Worm (Caenorhabditis elegans) whole organism, L4 larva: Measurements from ENCODE around the gene K08H2.10.
A peak's percentile ranks its signal among the peaks of the same experiment; 100 is the strongest.

ENCODE experiments used
- D1046.2 ChIP-seq: fragments of 200-800 bp; sonication (Bioruptor generic); IDR thresholded peaks from 2 replicates; pipeline ENCODE4 v1.3.6; 2022; ENCODE audit warnings: missing genetic modification characterization, missing compliant biosample characterization
- F10B5.3 ChIP-seq: sonication (generic microtip); optimal IDR thresholded peaks from 2 replicates; lab custom pipeline; 2016; ENCODE audit warnings: mild to moderate bottlenecking, missing genetic modification characterization, missing compliant biosample characterization
- F44E2.7 ChIP-seq: fragments of 200-800 bp; sonication (Bioruptor generic); IDR thresholded peaks from 2 replicates; pipeline ENCODE4 v2.1.2; 2022; ENCODE audit warnings: missing genetic modification characterization, missing compliant biosample characterization
- T20F7.1 ChIP-seq: fragments of 200-800 bp; sonication (Bioruptor generic); optimal IDR thresholded peaks from 2 replicates; lab custom pipeline; 2018; ENCODE audit warnings: mild to moderate bottlenecking, missing genetic modification characterization, missing compliant biosample characterization
- Y105C5A.15 ChIP-seq: fragments of 200-800 bp; sonication (Bioruptor generic); IDR thresholded peaks from 2 replicates; pipeline ENCODE4 v1.3.6; 2022; ENCODE audit warnings: missing genetic modification characterization, missing compliant biosample characterization
- Y48G9A.11 ChIP-seq: fragments of 200-800 bp; sonication (Bioruptor generic); IDR thresholded peaks from 2 replicates; pipeline ENCODE4 v1.3.6; 2022; ENCODE audit warnings: missing genetic modification reagents, missing genetic modification characterization, missing compliant biosample characterization
- Y5F2A.4 ChIP-seq: fragments of 200-800 bp; sonication (Bioruptor generic); optimal IDR thresholded peaks from 2 replicates; lab custom pipeline; 2018; ENCODE audit warnings: mild to moderate bottlenecking, missing genetic modification characterization, missing compliant biosample characterization
- Y75B8A.6 ChIP-seq: fragments of 200-800 bp; sonication (Bioruptor generic); IDR thresholded peaks from 2 replicates; pipeline ENCODE4 v1.3.6; 2022; ENCODE audit warnings: missing genetic modification reagents, missing genetic modification characterization, missing compliant biosample characterization
- ZK546.5 ChIP-seq, 2 experiments: sonication (generic microtip); optimal IDR thresholded peaks; 2 replicates each; lab custom pipeline; 2017; ENCODE audit warnings: missing biosample characterization in 2 of 2, missing genetic modification characterization in 2 of 2
- aly-2 ChIP-seq: sonication (generic microtip); optimal IDR thresholded peaks from 2 replicates; lab custom pipeline; 2018; ENCODE audit warnings: missing biosample characterization, missing genetic modification characterization
- ama-1 ChIP-seq: fragments of 150-350 bp; optimal IDR thresholded peaks from 2 replicates; lab custom pipeline; 2014; ENCODE audit warnings: inconsistent platforms, mixed read lengths
- arid-1 ChIP-seq: fragments of 200-800 bp; sonication (Bioruptor generic); conservative IDR thresholded peaks from 2 replicates; pipeline ENCODE4 v1.3.6; 2022; ENCODE audit warnings: missing genetic modification reagents, missing genetic modification characterization, missing compliant biosample characterization
- ceh-32 ChIP-seq: sonication (generic microtip); optimal IDR thresholded peaks from 2 replicates; lab custom pipeline; 2016; ENCODE audit warnings: mild to moderate bottlenecking, missing genetic modification characterization, missing compliant biosample characterization; ENCODE audit not compliant: poor library complexity
- ceh-82 ChIP-seq: sonication (generic microtip); optimal IDR thresholded peaks from 2 replicates; lab custom pipeline; 2017; ENCODE audit warnings: missing biosample characterization, missing genetic modification characterization
- daf-12 ChIP-seq: fragments of 150-350 bp; optimal IDR thresholded peaks from 2 replicates; lab custom pipeline; 2014; ENCODE audit warnings: missing biosample characterization, missing genetic modification reagents, missing genetic modification characterization
- dmd-6 ChIP-seq: fragments of 200-800 bp; sonication (Bioruptor generic); IDR thresholded peaks from 2 replicates; pipeline ENCODE4 v1.3.6; 2022; ENCODE audit warnings: missing genetic modification reagents, missing genetic modification characterization, missing compliant biosample characterization
- dmd-8 ChIP-seq: fragments of 200-800 bp; sonication (Bioruptor generic); IDR thresholded peaks from 2 replicates; pipeline ENCODE4 v1.3.6; 2022; ENCODE audit warnings: missing genetic modification characterization, missing compliant biosample characterization
- dmd-9 ChIP-seq: fragments of 200-800 bp; sonication (Bioruptor generic); IDR thresholded peaks from 2 replicates; pipeline ENCODE4 v1.3.6; 2022; ENCODE audit warnings: missing genetic modification reagents, missing genetic modification characterization, missing compliant biosample characterization
- fkh-10 ChIP-seq: fragments of 150-350 bp; optimal IDR thresholded peaks from 2 replicates; lab custom pipeline; 2014; ENCODE audit warnings: missing biosample characterization, missing genetic modification reagents, missing genetic modification characterization
- fos-1 ChIP-seq: fragments of 150-350 bp; optimal IDR thresholded peaks from 2 replicates; lab custom pipeline; 2014; ENCODE audit warnings: missing biosample characterization, missing genetic modification characterization
- gei-8 ChIP-seq: fragments of 200-800 bp; sonication (Bioruptor generic); optimal IDR thresholded peaks from 2 replicates; lab custom pipeline; 2018; ENCODE audit warnings: mild to moderate bottlenecking, missing genetic modification characterization, missing compliant biosample characterization
- hif-1 ChIP-seq, 2 experiments: sonication (generic microtip); optimal IDR thresholded peaks; 2 replicates each; lab custom pipeline; 2016 to 2017; ENCODE audit warnings: missing compliant biosample characterization in 2 of 2, missing genetic modification characterization in 2 of 2, missing genetic modification reagents in 2 of 2, missing genotype in 2 of 2, mild to moderate bottlenecking in 1 of 2
- hmg-1.1 ChIP-seq: fragments of 200-800 bp; sonication (Bioruptor generic); IDR thresholded peaks from 2 replicates; pipeline ENCODE4 v1.3.6; 2022; ENCODE audit warnings: missing genetic modification reagents, missing genetic modification characterization, missing compliant biosample characterization
- jun-1 ChIP-seq: fragments of 150-350 bp; optimal IDR thresholded peaks from 2 replicates; lab custom pipeline; 2014; ENCODE audit warnings: missing biosample characterization, missing genetic modification reagents, missing genetic modification characterization
- lin-1 ChIP-seq: fragments of 200-800 bp; sonication (Bioruptor generic); IDR thresholded peaks from 2 replicates; pipeline ENCODE4 v1.3.6; 2022; ENCODE audit warnings: missing genetic modification reagents, missing genetic modification characterization, missing compliant biosample characterization
- lin-38 ChIP-seq: fragments of 200-800 bp; sonication (Bioruptor generic); IDR thresholded peaks from 2 replicates; pipeline ENCODE4 v1.3.6; 2022; ENCODE audit warnings: missing genetic modification reagents, missing genetic modification characterization, missing compliant biosample characterization
- lir-3 ChIP-seq: sonication (generic microtip); optimal IDR thresholded peaks from 2 replicates; lab custom pipeline; 2016; ENCODE audit warnings: mild to moderate bottlenecking, missing genetic modification characterization, missing compliant biosample characterization
- lsy-2 ChIP-seq, 2 experiments: fragments of 150-350 bp in 1 of 2; sonication (generic microtip) in 1 of 2; optimal IDR thresholded peaks; 2 replicates each; lab custom pipeline; 2014 to 2017; ENCODE audit warnings: missing biosample characterization in 2 of 2, missing genetic modification characterization in 2 of 2
- madf-5 ChIP-seq, 2 experiments: fragments of 200-800 bp; sonication (Bioruptor generic); IDR thresholded peaks; 2 replicates each; pipeline ENCODE4 v1.3.6; 2022; ENCODE audit warnings: missing compliant biosample characterization in 2 of 2, missing genetic modification characterization in 2 of 2
- mdt-29 ChIP-seq: fragments of 200-800 bp; sonication (Bioruptor generic); IDR thresholded peaks from 2 replicates; pipeline ENCODE4 v1.3.6; 2022; ENCODE audit warnings: missing genetic modification reagents, missing genetic modification characterization, missing compliant biosample characterization
- mep-1 ChIP-seq: fragments of 150-350 bp; sonication (generic microtip); optimal IDR thresholded peaks from 3 replicates; lab custom pipeline; 2014; ENCODE audit warnings: missing biosample characterization, missing genetic modification characterization
- mxl-2 ChIP-seq: fragments of 200-800 bp; sonication (Bioruptor generic); conservative IDR thresholded peaks from 2 replicates; pipeline ENCODE4 v1.3.6; 2022; ENCODE audit warnings: missing genetic modification reagents, missing genetic modification characterization, missing compliant biosample characterization
- mxl-3 ChIP-seq: fragments of 200-800 bp; sonication (Bioruptor generic); optimal IDR thresholded peaks from 2 replicates; lab custom pipeline; 2018; ENCODE audit warnings: mild to moderate bottlenecking, missing genetic modification characterization, missing compliant biosample characterization
- nhr-111 ChIP-seq: fragments of 200-800 bp; sonication (Bioruptor generic); optimal IDR thresholded peaks from 2 replicates; lab custom pipeline; 2018; ENCODE audit warnings: mild to moderate bottlenecking, missing genetic modification characterization, missing compliant biosample characterization
- nhr-237 ChIP-seq: sonication (generic microtip); optimal IDR thresholded peaks from 2 replicates; lab custom pipeline; 2017; ENCODE audit warnings: missing biosample characterization, missing genetic modification characterization
- nhr-28 ChIP-seq: fragments of 150-350 bp; optimal IDR thresholded peaks from 2 replicates; lab custom pipeline; 2014; ENCODE audit warnings: missing biosample characterization, missing genetic modification characterization
- nhr-41 ChIP-seq: fragments of 200-800 bp; sonication (Bioruptor generic); IDR thresholded peaks from 2 replicates; pipeline ENCODE4 v1.3.6; 2022; ENCODE audit warnings: missing genetic modification reagents, missing genetic modification characterization, missing compliant biosample characterization
- nhr-48 ChIP-seq: sonication (generic microtip); optimal IDR thresholded peaks from 2 replicates; lab custom pipeline; 2016; ENCODE audit warnings: mild to moderate bottlenecking, missing genetic modification characterization, missing compliant biosample characterization
- nhr-76 ChIP-seq: fragments of 150-350 bp; optimal IDR thresholded peaks from 2 replicates; lab custom pipeline; 2014; ENCODE audit warnings: missing biosample characterization, missing genetic modification characterization
- nhr-77 ChIP-seq: fragments of 150-350 bp; optimal IDR thresholded peaks from 2 replicates; lab custom pipeline; 2014; ENCODE audit warnings: missing biosample characterization, missing genetic modification characterization
- pqm-1 ChIP-seq: sonication (generic microtip); optimal IDR thresholded peaks from 2 replicates; lab custom pipeline; 2017; ENCODE audit warnings: missing biosample characterization, missing genetic modification characterization
- rbr-2 ChIP-seq: sonication (generic microtip); optimal IDR thresholded peaks from 2 replicates; lab custom pipeline; 2016; ENCODE audit warnings: missing genotype, missing genetic modification characterization, missing compliant biosample characterization
- saeg-2 ChIP-seq: fragments of 200-800 bp; sonication (Bioruptor generic); IDR thresholded peaks from 2 replicates; pipeline ENCODE4 v1.3.6; 2022; ENCODE audit warnings: missing genetic modification reagents, missing genetic modification characterization, missing compliant biosample characterization
- sdz-12 ChIP-seq: fragments of 200-800 bp; sonication (Bioruptor generic); optimal IDR thresholded peaks from 2 replicates; lab custom pipeline; 2018; ENCODE audit warnings: mild to moderate bottlenecking, missing genetic modification characterization, missing compliant biosample characterization
- set-16 ChIP-seq: fragments of 200-800 bp; sonication (Bioruptor generic); IDR thresholded peaks from 2 replicates; pipeline ENCODE4 v1.3.6; 2022; ENCODE audit warnings: missing genetic modification reagents, missing genetic modification characterization, missing compliant biosample characterization
- skn-1 ChIP-seq: fragments of 150-350 bp; optimal IDR thresholded peaks from 2 replicates; lab custom pipeline; 2014; ENCODE audit warnings: missing biosample characterization, missing genetic modification characterization
- snpc-1.2 ChIP-seq: fragments of 200-800 bp; sonication (Bioruptor generic); IDR thresholded peaks from 2 replicates; pipeline ENCODE4 v1.3.6; 2022; ENCODE audit warnings: missing genetic modification reagents, missing genetic modification characterization, missing compliant biosample characterization
- snpc-4 ChIP-seq: fragments of 150-350 bp; optimal IDR thresholded peaks from 2 replicates; lab custom pipeline; 2014; ENCODE audit warnings: missing biosample characterization, missing genetic modification characterization
- unc-62 ChIP-seq, 3 experiments: fragments of 150-350 bp in 1 of 3; sonication (generic microtip); optimal IDR thresholded peaks in 2 of 3; peaks in 1 of 3; 1 replicate in 1 of 3; 2 replicates in 2 of 3; lab custom pipeline; 2014 to 2017; ENCODE audit warnings: missing biosample characterization in 3 of 3, missing genetic modification characterization in 3 of 3, missing genetic modification reagents in 3 of 3, missing genotype in 1 of 3

The K08H2.10 gene

DNA sequence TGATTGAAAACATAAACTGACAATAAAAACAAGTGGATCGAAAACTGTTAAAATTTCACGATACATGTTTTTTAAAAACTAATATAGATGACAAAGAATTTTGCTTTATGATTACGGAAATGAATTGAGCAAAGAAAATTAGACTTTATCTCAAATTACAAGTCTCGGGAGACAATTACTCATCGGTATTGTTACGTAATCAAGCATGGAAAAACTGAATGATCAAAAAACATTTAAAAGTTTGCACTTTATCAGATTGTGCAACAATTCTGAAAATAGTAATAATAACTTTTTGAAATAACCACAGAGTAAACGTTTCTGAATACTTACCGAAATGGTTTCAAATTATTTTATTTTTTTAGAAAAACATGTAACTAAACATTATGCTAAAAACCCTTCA lies 48.2 kb downstream of the K08H2.10 start, which contains the start of gene srd-43:
Gene srd-43, minus strand, starts transcription at position 66 of the 400 bp plus-strand sequence.
- TF ChIP-seq D1046.2 (GFP tag; lab: Robert Waterston, UW) (no peak), jun-1 (tag; lab: Kevin White, UChicago) (no peak), T20F7.1 (GFP tag; lab: Kevin White, UChicago) (no peak), pqm-1 (no peak), unc-62 (GFP tag; optimal IDR thresholded peaks at IDR 0.05 in 1 of 2; lab: Kevin White, UChicago) (no peak), unc-62 (tag; optimal IDR thresholded peaks at IDR 0.05; lab: Kevin White, UChicago) (no peak), aly-2 (tag; lab: Kevin White, UChicago) (no peak), Y105C5A.15 (no peak), fos-1 (tag; lab: Kevin White, UChicago) (no peak), mep-1 (tag; lab: Kevin White, UChicago) (no peak), ceh-32 (no peak), ama-1 (lab: Kevin White, UChicago) (no peak), skn-1 (tag; lab: Kevin White, UChicago) (no peak), lsy-2 (tag; optimal IDR thresholded peaks at IDR 0.05; lab: Kevin White, UChicago) (no peak), F10B5.3 (tag; lab: Kevin White, UChicago) (no peak), nhr-28 (tag; lab: Kevin White, UChicago) (no peak)

DNA sequence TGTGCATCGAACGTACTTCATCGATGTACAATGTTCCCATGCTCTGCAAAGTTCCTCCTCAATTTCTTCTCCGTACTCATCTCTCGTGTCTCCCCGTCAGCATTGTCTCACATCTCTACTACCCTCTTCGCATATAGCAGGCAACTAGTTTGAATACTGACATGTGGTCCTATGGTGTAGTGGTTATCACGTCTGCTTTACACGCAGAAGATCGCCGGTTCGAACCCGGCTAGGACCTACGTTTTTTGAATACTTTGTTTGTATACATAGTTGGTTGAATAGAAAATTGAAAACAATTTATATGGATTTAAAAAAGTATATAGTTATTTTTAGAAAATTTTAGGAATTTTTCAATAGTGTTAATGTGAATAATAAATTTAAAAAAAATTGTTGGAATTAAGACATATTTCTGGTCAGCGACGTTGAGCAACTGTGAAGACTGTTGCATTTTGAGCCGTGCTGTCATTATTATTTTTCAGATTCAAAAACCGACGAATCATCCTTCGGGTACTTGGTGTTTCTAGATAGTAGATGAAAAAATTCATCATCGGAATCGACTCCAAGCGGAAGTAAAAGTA lies 49.4 kb downstream of the K08H2.10 start:
- no peak for TF ChIP-seq set-16
- peak; percentile 72 for TF ChIP-seq saeg-2
- peak; percentile 72; the same call in 1 of the 2 replicates for TF ChIP-seq dmd-9
- peak in 1 of 2 experiments; percentile 3 for TF ChIP-seq lsy-2 (tag; optimal IDR thresholded peaks at IDR 0.05; lab: Kevin White, UChicago)
- peak; percentile 73 for TF ChIP-seq Y48G9A.11
- no peak for TF ChIP-seq ZK546.5 (tag; optimal IDR thresholded peaks at IDR 0.05; lab: Kevin White, UChicago)
- TF ChIP-seq nhr-48 = peak; percentile 78
- TF ChIP-seq hmg-1.1 (GFP tag; lab: Robert Waterston, UW) = peak; percentile 98
- no peak for TF ChIP-seq ama-1 (lab: Kevin White, UChicago)
- peak; percentile 90 for TF ChIP-seq mdt-29
- no peak for TF ChIP-seq nhr-76 (tag; lab: Kevin White, UChicago)
- peak; percentile 85 for TF ChIP-seq nhr-111 (GFP tag; lab: Kevin White, UChicago)
- peak; percentile 91 for TF ChIP-seq arid-1 (GFP tag; lab: Robert Waterston, UW)
- no peak for TF ChIP-seq snpc-4
- peak; percentile 31 for TF ChIP-seq fkh-10
- peak; percentile 97 for TF ChIP-seq dmd-8 (GFP tag; lab: Robert Waterston, UW)
- peak; percentile 87 to 97 for TF ChIP-seq madf-5 (GFP tag; IDR thresholded peaks at IDR 0.05; lab: Robert Waterston, UW)
- TF ChIP-seq jun-1 (tag; lab: Kevin White, UChicago) = peak; percentile 43
- no peak for TF ChIP-seq daf-12 (tag; lab: Kevin White, UChicago)
- TF ChIP-seq T20F7.1 (GFP tag; lab: Kevin White, UChicago) = peak; percentile 81
- peak; percentile 94 for TF ChIP-seq F44E2.7 (GFP tag; lab: Robert Waterston, UW)
- TF ChIP-seq lir-3 (tag; lab: Kevin White, UChicago) = peak; percentile 89
- peak; percentile 72 for TF ChIP-seq mxl-3
- peak; percentile 90 for TF ChIP-seq rbr-2 (tag; lab: Kevin White, UChicago)
- TF ChIP-seq hif-1 (tag; optimal IDR thresholded peaks at IDR 0.05; lab: Kevin White, UChicago) = no peak
- peak; percentile 90 for TF ChIP-seq sdz-12
- TF ChIP-seq Y75B8A.6 = peak; percentile 96
- peak; percentile 89 for TF ChIP-seq lin-1 (GFP tag; lab: Robert Waterston, UW)
- peak; percentile 81 for TF ChIP-seq Y5F2A.4 (GFP tag; lab: Kevin White, UChicago)
- peak; percentile 79 for TF ChIP-seq mxl-2
- peak; percentile 71 for TF ChIP-seq nhr-77
- TF ChIP-seq nhr-41 (GFP tag; lab: Robert Waterston, UW) = peak; percentile 90
- TF ChIP-seq lin-38 = no peak
- peak; percentile 74 for TF ChIP-seq gei-8 (GFP tag; lab: Kevin White, UChicago)
- peak; percentile 92 for TF ChIP-seq snpc-1.2
- TF ChIP-seq ceh-82 (tag; lab: Kevin White, UChicago) = no peak
- no peak for TF ChIP-seq nhr-237
- peak; percentile 76 for TF ChIP-seq dmd-6 (GFP tag; lab: Robert Waterston, UW)
